Worm (Caenorhabditis elegans): ENCODE data around the gene C27A7.8.

- no peak for TF ChIP-seq dao-5 (tag; optimal IDR thresholded peaks at IDR 0.05)
- no peak for TF ChIP-seq W03F9.2 (tag; optimal IDR thresholded peaks at IDR 0.05)
Measured at ce11 chrV:12158377-12158776, 5.4 kb downstream of the C27A7.8 start.
